Worm (Caenorhabditis elegans): ENCODE measurements around the gene F46B3.7.

ce11 chrV:20662474-20662873, 43.9 kb upstream of the F46B3.7 start:
- TF ChIP-seq him-1 (tag; optimal IDR thresholded peaks at IDR 0.05): no peak
- no peak for TF ChIP-seq dao-5 (tag; optimal IDR thresholded peaks at IDR 0.05)
